Worm (Caenorhabditis elegans): ENCODE measurements around the gene cox-18.

- TF ChIP-seq mep-1 (tag; optimal IDR thresholded peaks at IDR 0.05) (no peak), lin-29 (GFP tag; IDR thresholded peaks at IDR 0.05) (no peak), mdl-1 (tag; optimal IDR thresholded peaks at IDR 0.05) (no peak), ceh-44 (GFP tag; IDR thresholded peaks at IDR 0.05) (no peak), lin-39 (tag; optimal IDR thresholded peaks at IDR 0.05) (no peak), nhr-77 (tag; optimal IDR thresholded peaks at IDR 0.05) (no peak), pha-4 (GFP tag; IDR thresholded peaks at IDR 0.05) (no peak; the same call in 1 of the 2 replicates), pha-4 (tag; optimal IDR thresholded peaks at IDR 0.05) (no peak), snpc-4 (tag; optimal IDR thresholded peaks at IDR 0.05) (no peak), fkh-10 (GFP tag; optimal IDR thresholded peaks at IDR 0.05) (no peak), unc-39 (tag; optimal IDR thresholded peaks at IDR 0.05) (no peak), hmg-1.1 (GFP tag; IDR thresholded peaks at IDR 0.05) (no peak)
Observed at ce11 chrIV:1065569-1065968, 31.7 kb upstream of the cox-18 start.
